Worm (Caenorhabditis elegans) whole organism, L2 larva: Measurements from ENCODE around the gene ram-2.

Experiments
- C34F6.9 ChIP-seq: fragments of 150-350 bp; optimal IDR thresholded peaks from 2 replicates; lab custom pipeline; 2014; ENCODE audit warnings: missing biosample characterization, missing genetic modification characterization
- F13H6.1 ChIP-seq: sonication (generic microtip); optimal IDR thresholded peaks from 2 replicates; lab custom pipeline; 2016; ENCODE audit warnings: missing genetic modification characterization, missing compliant biosample characterization
- R02D3.7 ChIP-seq: fragments of 150-350 bp; optimal IDR thresholded peaks from 2 replicates; lab custom pipeline; 2014; ENCODE audit warnings: missing biosample characterization, missing genetic modification characterization
- ZK546.5 ChIP-seq: sonication (generic microtip); optimal IDR thresholded peaks from 2 replicates; lab custom pipeline; 2017; ENCODE audit warnings: missing biosample characterization, missing genetic modification characterization
- alr-1 ChIP-seq: fragments of 150-350 bp; optimal IDR thresholded peaks from 2 replicates; lab custom pipeline; 2014; ENCODE audit warnings: missing biosample characterization, missing genetic modification characterization
- aly-2 ChIP-seq: fragments of 150-350 bp; optimal IDR thresholded peaks from 2 replicates; lab custom pipeline; 2014; ENCODE audit warnings: missing biosample characterization, missing genetic modification characterization
- blmp-1 ChIP-seq: sonication (generic microtip); optimal IDR thresholded peaks from 2 replicates; lab custom pipeline; 2017; ENCODE audit warnings: missing genetic modification characterization, mild to moderate bottlenecking, missing compliant biosample characterization, antibody characterized with exemption, moderate library complexity; ENCODE audit not compliant: insufficient read depth
- ceh-16 ChIP-seq: fragments of 150-350 bp; optimal IDR thresholded peaks from 2 replicates; lab custom pipeline; 2014; ENCODE audit warnings: missing biosample characterization, missing genetic modification characterization
- dmd-4 ChIP-seq: sonication (generic microtip); optimal IDR thresholded peaks from 2 replicates; lab custom pipeline; 2017; ENCODE audit warnings: missing biosample characterization, missing genetic modification characterization
- egl-27 ChIP-seq: sonication (generic microtip); optimal IDR thresholded peaks from 3 replicates; lab custom pipeline; 2017; ENCODE audit warnings: missing biosample characterization, missing genetic modification reagents, missing genetic modification characterization
- elt-1 ChIP-seq: fragments of 150-350 bp; optimal IDR thresholded peaks from 2 replicates; lab custom pipeline; 2014; ENCODE audit warnings: missing biosample characterization, missing genetic modification characterization
- gmeb-1 ChIP-seq: fragments of 150-350 bp; optimal IDR thresholded peaks from 2 replicates; lab custom pipeline; 2014; ENCODE audit warnings: missing biosample characterization, missing genetic modification characterization
- lin-11 ChIP-seq: fragments of 150-350 bp; sonication (generic microtip); optimal IDR thresholded peaks from 2 replicates; lab custom pipeline; 2014; ENCODE audit warnings: missing biosample characterization, missing genetic modification characterization, inconsistent platforms, mixed read lengths
- lin-39 ChIP-seq: fragments of 150-350 bp; optimal IDR thresholded peaks from 2 replicates; lab custom pipeline; 2014; ENCODE audit warnings: missing biosample characterization, missing genetic modification reagents, missing genetic modification characterization
- lsy-2 ChIP-seq, 2 experiments: fragments of 150-350 bp in 1 of 2; sonication (generic microtip) in 1 of 2; optimal IDR thresholded peaks; 2 replicates each; lab custom pipeline; 2014 to 2017; ENCODE audit warnings: missing biosample characterization in 2 of 2, missing genetic modification characterization in 2 of 2
- mdl-1 ChIP-seq, 2 experiments: fragments of 150-350 bp in 1 of 2; sonication (generic microtip) in 1 of 2; optimal IDR thresholded peaks; 2 replicates each; lab custom pipeline; 2017; ENCODE audit warnings: missing biosample characterization in 2 of 2, missing genetic modification characterization in 2 of 2
- nhr-10 ChIP-seq: sonication (generic microtip); optimal IDR thresholded peaks from 2 replicates; lab custom pipeline; 2017; ENCODE audit warnings: missing biosample characterization, missing genetic modification characterization
- nhr-11 ChIP-seq: fragments of 150-350 bp; optimal IDR thresholded peaks from 2 replicates; lab custom pipeline; 2014; ENCODE audit warnings: missing biosample characterization, missing genetic modification characterization
- nhr-12 ChIP-seq: fragments of 150-350 bp; optimal IDR thresholded peaks from 2 replicates; lab custom pipeline; 2014; ENCODE audit warnings: missing biosample characterization, missing genetic modification characterization
- nhr-129 ChIP-seq: fragments of 150-350 bp; optimal IDR thresholded peaks from 2 replicates; lab custom pipeline; 2014; ENCODE audit warnings: missing biosample characterization, missing genetic modification characterization
- nhr-23 ChIP-seq: fragments of 150-350 bp; optimal IDR thresholded peaks from 2 replicates; lab custom pipeline; 2014; ENCODE audit warnings: missing biosample characterization, missing genetic modification reagents, missing genetic modification characterization
- nhr-25 ChIP-seq: fragments of 150-350 bp; sonication (generic microtip); optimal IDR thresholded peaks from 3 replicates; lab custom pipeline; 2014; ENCODE audit warnings: missing biosample characterization, missing genetic modification characterization
- nhr-6 ChIP-seq: fragments of 150-350 bp; optimal IDR thresholded peaks from 2 replicates; lab custom pipeline; 2014; ENCODE audit warnings: missing biosample characterization, missing genetic modification characterization
- sem-4 ChIP-seq: fragments of 150-350 bp; optimal IDR thresholded peaks from 2 replicates; lab custom pipeline; 2014; ENCODE audit warnings: missing biosample characterization, missing genetic modification reagents, missing genetic modification characterization
- sma-9 ChIP-seq, 2 experiments: fragments of 150-350 bp in 1 of 2; sonication (generic microtip) in 1 of 2; optimal IDR thresholded peaks; 2 replicates each; lab custom pipeline; 2014 to 2016; ENCODE audit warnings: missing genetic modification characterization in 2 of 2, mild to moderate bottlenecking in 1 of 2, missing biosample characterization in 1 of 2, missing compliant biosample characterization in 1 of 2, missing genetic modification reagents in 1 of 2, moderate library complexity in 1 of 2
- snpc-4 ChIP-seq: fragments of 150-350 bp; optimal IDR thresholded peaks from 2 replicates; lab custom pipeline; 2014; ENCODE audit warnings: missing biosample characterization, missing genetic modification characterization
- unc-39 ChIP-seq: fragments of 150-350 bp; optimal IDR thresholded peaks from 2 replicates; lab custom pipeline; 2014; ENCODE audit warnings: missing biosample characterization, missing genetic modification characterization
- unc-55 ChIP-seq: fragments of 150-350 bp; sonication (generic microtip); optimal IDR thresholded peaks from 3 replicates; lab custom pipeline; 2014; ENCODE audit warnings: missing biosample characterization, missing genetic modification reagents, missing genetic modification characterization
- zag-1 ChIP-seq: fragments of 150-350 bp; optimal IDR thresholded peaks from 2 replicates; lab custom pipeline; 2014; ENCODE audit warnings: missing biosample characterization, missing genetic modification characterization
- ztf-1 ChIP-seq: fragments of 200-800 bp; sonication (Bioruptor generic); conservative IDR thresholded peaks from 2 replicates; pipeline ENCODE4 v1.3.6; 2022; ENCODE audit warnings: missing genetic modification characterization, missing compliant biosample characterization
- ztf-4 ChIP-seq: fragments of 150-350 bp; optimal IDR thresholded peaks from 2 replicates; lab custom pipeline; 2014; ENCODE audit warnings: missing biosample characterization, missing genetic modification characterization

ram-2 gene

ce11 chrII:11012532-11013179 lies 4.0 kb downstream of the ram-2 start:
- TF ChIP-seq ztf-4 (tag; lab: Kevin White, UChicago) (no peak), F13H6.1 (tag; lab: Kevin White, UChicago) (no peak), blmp-1 (tag; lab: Kevin White, UChicago) (no peak), nhr-11 (tag; lab: Kevin White, UChicago) (no peak), egl-27 (tag; lab: Kevin White, UChicago) (no peak), sma-9 (GFP tag; optimal IDR thresholded peaks at IDR 0.05; lab: Kevin White, UChicago) (no peak), sma-9 (tag; optimal IDR thresholded peaks at IDR 0.05; lab: Kevin White, UChicago) (no peak), lin-11 (tag; lab: Kevin White, UChicago) (no peak), nhr-12 (tag; lab: Kevin White, UChicago) (no peak), zag-1 (tag; lab: Kevin White, UChicago) (no peak), nhr-10 (no peak)

ce11 chrII:11010914-11011313 lies 5.8 kb downstream of the ram-2 start:
- TF ChIP-seq dmd-4 (tag; lab: Kevin White, UChicago) (no peak), blmp-1 (tag; lab: Kevin White, UChicago) (no peak), elt-1 (tag; lab: Kevin White, UChicago) (no peak), gmeb-1 (tag; lab: Kevin White, UChicago) (no peak), nhr-6 (no peak), ztf-1 (GFP tag; lab: Robert Waterston, UW) (no peak), mdl-1 (tag; optimal IDR thresholded peaks at IDR 0.05; lab: Kevin White, UChicago) (no peak)

- TF ChIP-seq egl-27 (tag; lab: Kevin White, UChicago) (no peak), nhr-129 (peak; percentile 6), lin-39 (tag; lab: Kevin White, UChicago) (peak; percentile 2), C34F6.9 (tag; lab: Kevin White, UChicago) (no peak)
Observed at ce11 chrII:11004381-11004780, 12.3 kb downstream of the ram-2 start.

ce11 chrII:10999109-10999508 lies 17.6 kb downstream of the ram-2 start:
- TF ChIP-seq sma-9 (GFP tag; optimal IDR thresholded peaks at IDR 0.05; lab: Kevin White, UChicago) (no peak), sma-9 (tag; optimal IDR thresholded peaks at IDR 0.05; lab: Kevin White, UChicago) (no peak), nhr-23 (tag; lab: Kevin White, UChicago) (no peak), F13H6.1 (tag; lab: Kevin White, UChicago) (no peak), egl-27 (tag; lab: Kevin White, UChicago) (no peak), gmeb-1 (tag; lab: Kevin White, UChicago) (no peak), alr-1 (tag; lab: Kevin White, UChicago) (no peak), mdl-1 (tag; optimal IDR thresholded peaks at IDR 0.05; lab: Kevin White, UChicago) (no peak), snpc-4 (tag; lab: Kevin White, UChicago) (no peak), unc-55 (GFP tag; lab: Kevin White, UChicago) (no peak), lin-39 (tag; lab: Kevin White, UChicago) (no peak), nhr-25 (tag; lab: Kevin White, UChicago) (no peak)

- no peak for TF ChIP-seq egl-27 (tag; lab: Kevin White, UChicago)
- no peak for TF ChIP-seq snpc-4 (tag; lab: Kevin White, UChicago)
- TF ChIP-seq lsy-2 (tag; optimal IDR thresholded peaks at IDR 0.05; lab: Kevin White, UChicago), result no peak
- no peak for TF ChIP-seq aly-2 (tag; lab: Kevin White, UChicago)
- TF ChIP-seq ZK546.5 (tag; lab: Kevin White, UChicago), result no peak
- no peak for TF ChIP-seq sem-4
- no peak for TF ChIP-seq alr-1 (tag; lab: Kevin White, UChicago)
- TF ChIP-seq nhr-25 (tag; lab: Kevin White, UChicago), result no peak
- no peak for TF ChIP-seq R02D3.7 (tag; lab: Kevin White, UChicago)
- TF ChIP-seq ceh-16 (tag; lab: Kevin White, UChicago), result no peak
- no peak for TF ChIP-seq nhr-23 (tag; lab: Kevin White, UChicago)
- TF ChIP-seq unc-39 (tag; lab: Kevin White, UChicago), result no peak
Observed at ce11 chrII:10995600-10995999, 21.1 kb downstream of the ram-2 start.
